Worm (Caenorhabditis elegans) whole organism, L1 larva: Measurements from ENCODE around the gene nspe-8.

ENCODE experiments used
- aha-1 ChIP-seq: fragments of 150-350 bp; optimal IDR thresholded peaks from 2 replicates; lab custom pipeline; 2014; ENCODE audit warnings: missing biosample characterization, missing genetic modification characterization
- aly-2 ChIP-seq: fragments of 150-350 bp; optimal IDR thresholded peaks from 2 replicates; lab custom pipeline; 2014; ENCODE audit warnings: missing biosample characterization, missing genetic modification characterization
- ceh-63 ChIP-seq: fragments of 200-800 bp; sonication (Bioruptor generic); optimal IDR thresholded peaks from 2 replicates; lab custom pipeline; 2018; ENCODE audit warnings: mild to moderate bottlenecking, missing genetic modification characterization, missing compliant biosample characterization
- ces-1 ChIP-seq: fragments of 150-350 bp; optimal IDR thresholded peaks from 2 replicates; lab custom pipeline; 2014; ENCODE audit warnings: missing biosample characterization, missing genetic modification reagents, missing genetic modification characterization
- dpl-1 ChIP-seq, 3 experiments: fragments of 150-350 bp in 2 of 3; sonication (generic microtip) in 1 of 3; optimal IDR thresholded peaks; 2 replicates each; lab custom pipeline; 2014 to 2017; ENCODE audit warnings: missing biosample characterization in 3 of 3, missing genetic modification characterization in 3 of 3, missing genetic modification reagents in 3 of 3
- efl-1 ChIP-seq, 4 experiments: fragments of 150-350 bp; optimal IDR thresholded peaks in 3 of 4; peaks in 1 of 4; 1 replicate in 1 of 4; 2 replicates in 3 of 4; lab custom pipeline; 2014; ENCODE audit warnings: missing biosample characterization in 2 of 4, missing genetic modification characterization in 2 of 4, missing genetic modification reagents in 2 of 4
- egl-27 ChIP-seq, 2 experiments: fragments of 150-350 bp in 1 of 2; sonication (generic microtip); optimal IDR thresholded peaks; 3 replicates each; lab custom pipeline; 2017 to 2018; ENCODE audit warnings: missing biosample characterization in 2 of 2, missing genetic modification characterization in 2 of 2, missing genetic modification reagents in 2 of 2
- elt-2 ChIP-seq: sonication (generic microtip); optimal IDR thresholded peaks from 2 replicates; lab custom pipeline; 2016; ENCODE audit warnings: missing genetic modification characterization, mild to moderate bottlenecking, inconsistent platforms, missing compliant biosample characterization, missing genetic modification reagents
- elt-3 ChIP-seq, 6 experiments: fragments of 150-350 bp in 1 of 6; sonication (generic microtip); optimal IDR thresholded peaks; 2 replicates each; lab custom pipeline; 2017 to 2018; ENCODE audit warnings: missing biosample characterization in 6 of 6, missing genetic modification characterization in 6 of 6, inconsistent platforms in 1 of 6
- fkh-8 ChIP-seq: sonication (generic microtip); optimal IDR thresholded peaks from 2 replicates; lab custom pipeline; 2016; ENCODE audit warnings: mild to moderate bottlenecking, missing genetic modification characterization, missing compliant biosample characterization
- jun-1 ChIP-seq: fragments of 150-350 bp; optimal IDR thresholded peaks from 2 replicates; lab custom pipeline; 2014; ENCODE audit warnings: missing biosample characterization, missing genetic modification reagents, missing genetic modification characterization
- lin-13 ChIP-seq: fragments of 150-350 bp; optimal IDR thresholded peaks from 2 replicates; lab custom pipeline; 2014; ENCODE audit warnings: missing biosample characterization, missing genetic modification reagents, missing genetic modification characterization
- lin-14 ChIP-seq: fragments of 200-800 bp; sonication (Bioruptor generic); optimal IDR thresholded peaks from 2 replicates; lab custom pipeline; 2018; ENCODE audit warnings: mild to moderate bottlenecking, missing genetic modification characterization, moderate library complexity, missing compliant biosample characterization
- lin-35 ChIP-seq, 2 experiments: fragments of 150-350 bp; optimal IDR thresholded peaks; 2 replicates each; lab custom pipeline; 2014; ENCODE audit warnings: missing biosample characterization in 2 of 2, missing genetic modification characterization in 2 of 2, missing genetic modification reagents in 2 of 2
- lir-3 ChIP-seq: sonication (generic microtip); optimal IDR thresholded peaks from 2 replicates; lab custom pipeline; 2016; ENCODE audit warnings: mild to moderate bottlenecking, missing genetic modification characterization, moderate library complexity, missing compliant biosample characterization; ENCODE audit not compliant: poor library complexity
- lsy-2 ChIP-seq, 2 experiments: fragments of 150-350 bp; optimal IDR thresholded peaks; 2 replicates each; lab custom pipeline; 2014; ENCODE audit warnings: missing biosample characterization in 2 of 2, missing genetic modification characterization in 2 of 2
- mdl-1 ChIP-seq, 2 experiments: fragments of 150-350 bp; optimal IDR thresholded peaks; 2 replicates each; lab custom pipeline; 2014 to 2017; ENCODE audit warnings: missing biosample characterization in 2 of 2, missing genetic modification characterization in 2 of 2, inconsistent platforms in 1 of 2
- nhr-11 ChIP-seq: fragments of 150-350 bp; optimal IDR thresholded peaks from 2 replicates; lab custom pipeline; 2014; ENCODE audit warnings: missing biosample characterization, missing genetic modification characterization
- nhr-12 ChIP-seq: sonication (generic microtip); optimal IDR thresholded peaks from 2 replicates; lab custom pipeline; 2017; ENCODE audit warnings: missing biosample characterization, missing genetic modification characterization
- nhr-28 ChIP-seq: fragments of 150-350 bp; optimal IDR thresholded peaks from 2 replicates; lab custom pipeline; 2014; ENCODE audit warnings: missing biosample characterization, missing genetic modification characterization
- nhr-77 ChIP-seq: fragments of 150-350 bp; optimal IDR thresholded peaks from 2 replicates; lab custom pipeline; 2014; ENCODE audit warnings: missing biosample characterization, missing genetic modification characterization
- nhr-84 ChIP-seq: sonication (generic microtip); optimal IDR thresholded peaks from 2 replicates; lab custom pipeline; 2017; ENCODE audit warnings: missing biosample characterization, missing genetic modification characterization
- nhr-85 ChIP-seq: sonication (generic microtip); peaks from one replicate; lab custom pipeline; 2016; ENCODE audit warnings: missing genetic modification characterization, inconsistent platforms, missing compliant biosample characterization
- nhr-90 ChIP-seq: sonication (generic microtip); optimal IDR thresholded peaks from 2 replicates; lab custom pipeline; 2016; ENCODE audit warnings: mild to moderate bottlenecking, missing genetic modification characterization, missing compliant biosample characterization; ENCODE audit not compliant: poor library complexity
- pag-3 ChIP-seq: sonication (generic microtip); optimal IDR thresholded peaks from 2 replicates; lab custom pipeline; 2017; ENCODE audit warnings: missing genetic modification characterization, mild to moderate bottlenecking, missing compliant biosample characterization, antibody characterized with exemption, borderline replicate concordance; ENCODE audit not compliant: insufficient read depth
- rnt-1 ChIP-seq: sonication (generic microtip); optimal IDR thresholded peaks from 2 replicates; lab custom pipeline; 2016; ENCODE audit warnings: mild to moderate bottlenecking, missing genetic modification characterization, moderate library complexity, missing compliant biosample characterization
- skn-1 ChIP-seq: fragments of 150-350 bp; optimal IDR thresholded peaks from 2 replicates; lab custom pipeline; 2014; ENCODE audit warnings: missing biosample characterization, missing genetic modification characterization
- snpc-4 ChIP-seq: fragments of 150-350 bp; optimal IDR thresholded peaks from 2 replicates; lab custom pipeline; 2014; ENCODE audit warnings: missing biosample characterization, missing genetic modification characterization
- sptf-1 ChIP-seq: fragments of 150-350 bp; optimal IDR thresholded peaks from 2 replicates; lab custom pipeline; 2014; ENCODE audit warnings: missing biosample characterization, missing genetic modification characterization
- sup-37 ChIP-seq: fragments of 200-800 bp; sonication (Bioruptor generic); optimal IDR thresholded peaks from 2 replicates; lab custom pipeline; 2018; ENCODE audit warnings: mild to moderate bottlenecking, missing genetic modification characterization, missing compliant biosample characterization
- swsn-7 ChIP-seq: sonication (generic microtip); optimal IDR thresholded peaks from 2 replicates; lab custom pipeline; 2016; ENCODE audit warnings: missing genetic modification characterization, missing compliant biosample characterization
- tbx-2 ChIP-seq: sonication (generic microtip); optimal IDR thresholded peaks from 2 replicates; lab custom pipeline; 2016; ENCODE audit warnings: missing genetic modification characterization, missing compliant biosample characterization
- unc-30 ChIP-seq: sonication (generic microtip); optimal IDR thresholded peaks from 2 replicates; lab custom pipeline; 2017; ENCODE audit warnings: missing biosample characterization, missing genetic modification characterization
- unc-98 ChIP-seq: fragments of 200-800 bp; sonication (Bioruptor generic); IDR thresholded peaks from 2 replicates; pipeline ENCODE4 v1.3.6; 2022; ENCODE audit warnings: missing genetic modification characterization, missing compliant biosample characterization
- zag-1 ChIP-seq: fragments of 150-350 bp; optimal IDR thresholded peaks from 2 replicates; lab custom pipeline; 2014; ENCODE audit warnings: missing biosample characterization, missing genetic modification characterization

nspe-8 gene

ce11 chrII:12603667-12604621 is 17.8 kb downstream of the nspe-8 start, which contains the start of the genes ceh-100 and lips-15 (continued):
- TF ChIP-seq swsn-7 (tag; lab: Kevin White, UChicago), result no peak
- TF ChIP-seq mdl-1 (tag; optimal IDR thresholded peaks at IDR 0.05; lab: Kevin White, UChicago), result no peak
- peak; percentile 13 to 70 (median 45) for TF ChIP-seq dpl-1 (GFP tag; optimal IDR thresholded peaks at IDR 0.05; lab: Kevin White, UChicago)
- no peak for TF ChIP-seq ceh-63 (GFP tag; lab: Kevin White, UChicago)
- peak; percentile 5 for TF ChIP-seq lin-13 (GFP tag; lab: Kevin White, UChicago)
- peak; percentile 62 for TF ChIP-seq nhr-85 (tag; lab: Kevin White, UChicago)
- peak; percentile 17 for TF ChIP-seq skn-1 (tag; lab: Kevin White, UChicago)
- TF ChIP-seq tbx-2, result peak; percentile 8
- no peak for TF ChIP-seq lir-3 (tag; lab: Kevin White, UChicago)
- no peak for TF ChIP-seq unc-98 (GFP tag; lab: Robert Waterston, UW)
- no peak for TF ChIP-seq egl-27 (tag; optimal IDR thresholded peaks at IDR 0.05; lab: Kevin White, UChicago)
- no peak for TF ChIP-seq sptf-1 (tag; lab: Kevin White, UChicago)
- no peak for TF ChIP-seq fkh-8 (tag; lab: Kevin White, UChicago)

DNA sequence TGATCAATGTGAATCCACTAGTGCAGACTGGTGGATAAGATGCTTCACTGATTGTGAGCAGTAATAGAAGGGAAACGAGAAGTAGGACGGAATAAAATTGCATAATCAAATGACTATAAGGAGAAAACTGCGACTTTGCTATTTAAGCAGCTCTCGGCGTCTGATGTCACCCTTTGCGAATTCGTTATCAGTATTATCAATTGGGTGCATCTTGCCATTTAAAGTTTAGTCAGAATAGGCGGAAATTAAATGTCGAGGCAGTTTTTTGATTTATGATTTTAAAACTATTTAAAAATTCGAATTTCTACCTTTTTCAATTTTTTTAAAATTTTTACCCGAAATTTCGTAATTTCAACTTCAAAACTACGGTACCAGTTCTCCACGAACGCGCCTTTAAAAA is 40.8 kb downstream of the nspe-8 start, which contains the start of gene clec-4:
Gene clec-4 (minus strand): TSS at position 162 of the 400 bp plus-strand sequence.
- TF ChIP-seq zag-1, result no peak
- TF ChIP-seq swsn-7 (tag; lab: Kevin White, UChicago), result no peak
- TF ChIP-seq nhr-84 (tag; lab: Kevin White, UChicago), result no peak

DNA sequence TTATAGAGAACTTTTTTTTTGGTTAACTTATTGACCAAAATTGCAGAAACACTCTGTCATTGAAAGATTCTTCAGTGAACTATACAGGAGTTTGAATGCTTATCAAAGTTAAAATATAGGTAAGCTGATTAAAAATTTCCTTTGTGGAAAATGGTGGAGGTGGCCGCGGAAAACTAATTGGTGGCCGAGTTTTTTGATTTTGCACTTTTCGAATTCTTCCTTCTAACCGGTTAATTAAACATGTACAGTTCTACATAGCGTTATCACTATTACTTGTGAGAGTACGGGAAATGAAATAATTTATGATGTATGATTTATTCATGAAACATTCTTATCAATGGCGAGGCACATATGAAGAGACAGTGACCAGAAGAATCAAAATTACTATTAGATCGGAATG is 44.0 kb downstream of the nspe-8 start, which contains the start of gene clec-8:
Gene clec-8 (minus strand): TSS at position 308 of the 400 bp plus-strand sequence.
- TF ChIP-seq aha-1 (tag; lab: Kevin White, UChicago), result no peak
- no peak for TF ChIP-seq elt-3 (tag; optimal IDR thresholded peaks at IDR 0.05; lab: Kevin White, UChicago)
- no peak for TF ChIP-seq pag-3 (tag; lab: Kevin White, UChicago)
- TF ChIP-seq elt-2 (tag; lab: Kevin White, UChicago), result peak; percentile 72

- no peak for TF ChIP-seq efl-1 (optimal IDR thresholded peaks at IDR 0.05; lab: Kevin White, UChicago)
- peak in 1 of 2 experiments; percentile 59 for TF ChIP-seq efl-1 (GFP tag; optimal IDR thresholded peaks at IDR 0.05 in 1 of 2; lab: Kevin White, UChicago)
- no peak for TF ChIP-seq lin-35 (GFP tag; optimal IDR thresholded peaks at IDR 0.05; lab: Kevin White, UChicago)
- TF ChIP-seq, all 84 proteins: peak for 1
These were observed 47.1 kb downstream of the nspe-8 start, which contains the start of gene Y38E10A.3 for ce11 chrII:12574668-12575067. Gene Y38E10A.3 (minus strand): TSS chrII:12574768.

DNA sequence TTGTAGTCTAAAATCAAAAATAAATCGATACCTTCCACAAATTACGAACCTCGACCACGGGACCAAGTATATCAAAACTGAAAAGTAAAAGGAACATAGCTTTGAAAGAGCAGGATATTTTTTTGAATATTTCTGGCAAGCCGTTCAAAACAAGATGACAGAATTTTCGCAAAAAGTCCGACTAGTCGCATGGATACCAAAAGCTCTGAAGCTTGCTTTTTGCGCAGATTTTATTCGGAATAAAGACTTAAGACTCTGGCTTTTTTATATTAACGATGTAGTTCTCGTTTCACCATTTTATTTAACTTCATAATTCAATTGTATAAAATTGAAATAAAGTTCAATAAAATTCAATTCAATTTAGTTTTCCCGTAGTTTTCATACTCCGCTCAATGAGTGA is 48.2 kb downstream of the nspe-8 start, which contains the start of gene Y38E10A.2:
Gene Y38E10A.2 (minus strand): TSS at position 101 of the 400 bp plus-strand sequence.
- no peak for TF ChIP-seq aly-2 (tag; lab: Kevin White, UChicago)
- no peak for TF ChIP-seq jun-1 (tag; lab: Kevin White, UChicago)
- no peak for TF ChIP-seq nhr-11 (tag; lab: Kevin White, UChicago)
- TF ChIP-seq unc-30 (tag; lab: Kevin White, UChicago), result no peak
- no peak for TF ChIP-seq nhr-12 (tag; lab: Kevin White, UChicago)
- no peak for TF ChIP-seq nhr-28 (tag; lab: Kevin White, UChicago)
- TF ChIP-seq nhr-85 (tag; lab: Kevin White, UChicago), result no peak
- TF ChIP-seq lin-14 (GFP tag; lab: Kevin White, UChicago), result no peak
- TF ChIP-seq nhr-90 (tag; lab: Kevin White, UChicago), result no peak
- no peak for TF ChIP-seq snpc-4 (tag; lab: Kevin White, UChicago)
- TF ChIP-seq dpl-1 (GFP tag; optimal IDR thresholded peaks at IDR 0.05; lab: Kevin White, UChicago), result no peak
- no peak for TF ChIP-seq lsy-2 (tag; optimal IDR thresholded peaks at IDR 0.05; lab: Kevin White, UChicago)
- no peak for TF ChIP-seq sup-37
- no peak for TF ChIP-seq nhr-77 (tag; lab: Kevin White, UChicago)
- no peak for TF ChIP-seq elt-2 (tag; lab: Kevin White, UChicago)
- no peak for TF ChIP-seq rnt-1 (tag; lab: Kevin White, UChicago)
- no peak for TF ChIP-seq lir-3 (tag; lab: Kevin White, UChicago)
- no peak for TF ChIP-seq ces-1 (GFP tag; lab: Kevin White, UChicago)
- TF ChIP-seq, all 84 proteins: peak for 0
